Worm (Caenorhabditis elegans): ENCODE data around the gene C25A11.2.
A peak's percentile ranks its signal among the peaks of the same experiment; 100 is the strongest.

The C25A11.2 gene

DNA sequence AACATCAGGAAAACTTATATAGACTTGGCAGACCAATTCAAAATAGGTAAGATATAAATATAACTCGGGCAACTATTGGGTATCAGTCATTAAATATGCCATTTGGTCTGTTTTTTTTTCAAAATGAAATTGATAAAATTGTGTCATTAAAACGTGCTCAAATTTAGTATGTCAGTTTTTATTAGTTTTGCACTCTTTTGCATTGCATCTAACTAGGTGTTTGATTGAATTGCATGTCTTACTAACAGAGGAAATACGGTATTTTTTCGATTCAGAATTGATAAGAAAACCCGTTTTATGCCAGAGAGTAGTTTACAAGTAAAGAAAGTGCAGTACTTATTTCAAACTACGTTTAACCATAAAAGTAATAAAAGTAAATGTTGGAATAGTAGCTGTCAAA, 41.9 kb downstream of the C25A11.2 start:
- TF ChIP-seq elt-2 (tag; optimal IDR thresholded peaks at IDR 0.05) (peak; percentile 9), mep-1 (tag; optimal IDR thresholded peaks at IDR 0.05) (no peak)

DNA sequence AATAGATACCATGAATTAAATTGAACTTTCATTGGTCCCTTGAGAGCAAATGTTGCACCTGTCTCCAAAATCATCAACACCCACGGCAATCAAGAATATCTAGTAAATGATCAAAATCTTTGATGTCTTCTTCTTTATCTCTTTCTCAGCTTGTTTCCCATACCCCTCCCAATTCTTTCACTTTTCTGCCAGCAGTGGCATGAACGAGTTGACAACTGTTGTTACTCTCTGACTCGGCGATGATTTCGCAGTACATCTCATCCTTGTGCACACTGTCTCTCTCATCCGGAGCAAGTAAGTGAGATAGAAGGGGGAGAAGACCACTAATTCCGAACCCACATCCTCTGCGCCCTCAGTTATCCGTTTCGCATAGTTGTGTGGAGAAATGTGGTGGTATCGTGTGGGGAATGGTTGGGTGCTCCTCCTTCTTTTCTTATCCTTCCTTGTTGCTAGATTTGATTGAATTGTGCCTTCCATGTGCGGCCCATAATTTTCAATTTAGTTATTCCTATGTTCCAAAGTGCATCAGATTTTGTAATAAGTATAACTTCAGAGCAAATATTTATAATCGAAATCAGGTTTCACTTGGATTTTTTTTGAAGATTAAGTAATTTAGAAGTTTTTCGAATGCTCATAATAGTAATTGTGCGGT, 47.5 kb downstream of the C25A11.2 start:
- peak; percentile 6 for TF ChIP-seq nhr-20 (tag; optimal IDR thresholded peaks at IDR 0.05)
- TF ChIP-seq blmp-1 (tag; optimal IDR thresholded peaks at IDR 0.05), result no peak
- TF ChIP-seq ztf-4 (tag; optimal IDR thresholded peaks at IDR 0.05), result no peak
- peak; percentile 61 for TF ChIP-seq unc-130 (tag; optimal IDR thresholded peaks at IDR 0.05)
- peak; percentile 16 for TF ChIP-seq swsn-7 (tag; optimal IDR thresholded peaks at IDR 0.05)
- TF ChIP-seq nhr-19 (GFP tag; conservative IDR thresholded peaks at IDR 0.05), result peak; percentile 58
- no peak for TF ChIP-seq nhr-12 (tag; optimal IDR thresholded peaks at IDR 0.05)
- peak; percentile 31 for TF ChIP-seq dsc-1 (tag; optimal IDR thresholded peaks at IDR 0.05)
- TF ChIP-seq nhr-71 (tag; optimal IDR thresholded peaks at IDR 0.05), result peak; percentile 69
- no peak for TF ChIP-seq hlh-4 (tag; optimal IDR thresholded peaks at IDR 0.05)
- TF ChIP-seq rnt-1 (tag; optimal IDR thresholded peaks at IDR 0.05), result peak; percentile 79
- no peak for TF ChIP-seq irx-1 (tag; optimal IDR thresholded peaks at IDR 0.05)
- TF ChIP-seq lin-14 (GFP tag; optimal IDR thresholded peaks at IDR 0.05), result peak; percentile 82
- TF ChIP-seq pag-3 (tag; optimal IDR thresholded peaks at IDR 0.05; ENCODE audit: borderline replicate concordance, insufficient read depth), result peak; percentile 80

DNA sequence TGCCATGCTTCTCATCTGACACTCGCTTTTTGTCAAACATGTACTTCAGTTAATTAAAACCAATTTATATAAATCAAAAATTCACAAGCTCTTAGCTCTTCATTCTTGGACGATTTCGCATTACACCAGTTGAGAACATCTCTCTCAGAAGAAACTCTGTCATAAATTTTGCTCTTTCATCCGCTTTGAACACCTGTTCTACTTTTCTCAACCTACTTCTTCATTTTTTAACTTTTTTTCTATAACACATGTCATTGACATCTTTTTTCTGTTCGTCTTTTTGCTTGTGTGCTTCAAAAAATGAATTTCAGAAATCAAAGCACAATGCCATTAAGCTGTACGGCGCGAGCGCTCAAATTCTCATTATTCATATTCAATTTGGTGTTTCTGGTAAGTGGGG, 49.0 kb downstream of the C25A11.2 start, which contains the start of gene tsp-11:
Gene tsp-11, plus strand, starts transcription at position 301 of the 400 bp plus-strand sequence.
- TF ChIP-seq nhr-19 (GFP tag; conservative IDR thresholded peaks at IDR 0.05), result no peak
- TF ChIP-seq unc-62 (GFP tag; optimal IDR thresholded peaks at IDR 0.05), result no peak
- TF ChIP-seq pqm-1 (tag; optimal IDR thresholded peaks at IDR 0.05), result no peak
